Fruit fly (Drosophila melanogaster): ENCODE results near the gene Syt1.

- TF ChIP-seq ttk (optimal IDR thresholded peaks at IDR 0.05) = no peak
- TF ChIP-seq insv (optimal IDR thresholded peaks at IDR 0.05) = no peak
- no peak for TF ChIP-seq h (optimal IDR thresholded peaks at IDR 0.05)
Observed at dm6 chr2L:2825406-2825805, 25.6 kb upstream of the Syt1 start, which contains the start of gene CG3123.
